Fruit fly (Drosophila melanogaster) whole organism, embryonic: ENCODE results near the gene CG14110.

Experiments used
- Aef1 ChIP-seq: fragments of 200-800 bp; sonication (Bioruptor generic); IDR thresholded peaks from 3 replicates; pipeline ENCODE4 v1.3.6; 2022; ENCODE audit warnings: missing biosample characterization, missing genetic modification characterization
- Antp ChIP-seq: fragments of 200-800 bp; sonication (Bioruptor generic); optimal IDR thresholded peaks from 3 replicates; lab custom pipeline; 2016; ENCODE audit warnings: missing biosample characterization, missing genetic modification characterization
- CG10462 ChIP-seq: fragments of 200-800 bp; sonication (Bioruptor generic); optimal IDR thresholded peaks from 2 replicates; lab custom pipeline; 2016; ENCODE audit warnings: missing biosample characterization, missing genetic modification characterization
- CG10543 ChIP-seq: fragments of 200-800 bp; sonication (Bioruptor generic); optimal IDR thresholded peaks from 3 replicates; lab custom pipeline; 2017; ENCODE audit warnings: missing biosample characterization, mild to moderate bottlenecking, missing genetic modification characterization, moderate library complexity
- CG11085 ChIP-seq: fragments of 200-800 bp; sonication (Bioruptor generic); IDR thresholded peaks from 2 replicates; pipeline ENCODE4 v1.3.6; 2022; ENCODE audit warnings: missing biosample characterization, missing genetic modification characterization
- CG13775 ChIP-seq: fragments of 200-800 bp; sonication (Bioruptor generic); optimal IDR thresholded peaks from 3 replicates; lab custom pipeline; 2017; ENCODE audit warnings: missing biosample characterization, mild to moderate bottlenecking, missing genetic modification characterization
- CG14014 ChIP-seq: fragments of 200-800 bp; sonication (Bioruptor generic); IDR thresholded peaks from 2 replicates; pipeline ENCODE4 v1.3.6; 2022; ENCODE audit warnings: missing biosample characterization, missing genetic modification characterization
- CG15011 ChIP-seq: fragments of 200-800 bp; sonication (Bioruptor generic); optimal IDR thresholded peaks from 3 replicates; lab custom pipeline; 2018; ENCODE audit warnings: missing biosample characterization, mild to moderate bottlenecking, missing genetic modification characterization
- CG15269 ChIP-seq: fragments of 200-800 bp; sonication (Bioruptor generic); optimal IDR thresholded peaks from 2 replicates; lab custom pipeline; 2018; ENCODE audit warnings: missing biosample characterization, mild to moderate bottlenecking, missing genetic modification characterization, moderate library complexity
- CG1529 ChIP-seq: fragments of 200-800 bp; sonication (Bioruptor generic); optimal IDR thresholded peaks from 3 replicates; lab custom pipeline; 2018; ENCODE audit warnings: missing biosample characterization, missing genetic modification characterization
- CG15601 ChIP-seq: fragments of 200-800 bp; sonication (Bioruptor generic); optimal IDR thresholded peaks from 3 replicates; lab custom pipeline; 2019; ENCODE audit warnings: missing biosample characterization, mild to moderate bottlenecking, missing genetic modification characterization, moderate library complexity
- CG16813 ChIP-seq: fragments of 200-800 bp; sonication (Bioruptor generic); IDR thresholded peaks from 3 replicates; pipeline ENCODE4 v1.3.6; 2022; ENCODE audit warnings: missing biosample characterization, missing genetic modification characterization; ENCODE audit not compliant: partially characterized antibody
- CG17912 ChIP-seq: fragments of 200-800 bp; sonication (Bioruptor generic); optimal IDR thresholded peaks from 2 replicates; lab custom pipeline; 2018; ENCODE audit warnings: missing biosample characterization, mild to moderate bottlenecking, missing genetic modification characterization
- CG1792 ChIP-seq: fragments of 200-800 bp; sonication (Bioruptor generic); optimal IDR thresholded peaks from 2 replicates; lab custom pipeline; 2016; ENCODE audit warnings: missing biosample characterization, missing genetic modification characterization
- CG30403 ChIP-seq: fragments of 200-800 bp; sonication (Bioruptor generic); optimal IDR thresholded peaks from 3 replicates; lab custom pipeline; 2016; ENCODE audit warnings: missing biosample characterization, missing genetic modification characterization
- CG34376 ChIP-seq: fragments of 200-800 bp; sonication (Bioruptor generic); optimal IDR thresholded peaks from 2 replicates; lab custom pipeline; 2018; ENCODE audit warnings: missing biosample characterization, mild to moderate bottlenecking, missing genetic modification characterization
- CG5180 ChIP-seq: fragments of 200-800 bp; sonication (Bioruptor generic); optimal IDR thresholded peaks from 3 replicates; lab custom pipeline; 2017; ENCODE audit warnings: missing biosample characterization, missing genetic modification characterization, mild to moderate bottlenecking, moderate library complexity, missing genetic modification reagents
- CG5245 ChIP-seq: fragments of 200-800 bp; sonication (Bioruptor generic); optimal IDR thresholded peaks from 3 replicates; lab custom pipeline; 2016; ENCODE audit warnings: missing biosample characterization, missing genetic modification characterization
- CG6854 ChIP-seq: fragments of 200-800 bp; sonication (Bioruptor generic); optimal IDR thresholded peaks from 3 replicates; lab custom pipeline; 2017; ENCODE audit warnings: missing biosample characterization, mild to moderate bottlenecking, missing genetic modification characterization
- CG8089 ChIP-seq: fragments of 200-800 bp; sonication (Bioruptor generic); optimal IDR thresholded peaks from 3 replicates; lab custom pipeline; 2016; ENCODE audit warnings: missing biosample characterization, missing genetic modification characterization
- Chrac-16 ChIP-seq: fragments of 200-800 bp; sonication (Bioruptor generic); optimal IDR thresholded peaks from 3 replicates; lab custom pipeline; 2016; ENCODE audit warnings: missing biosample characterization, missing genetic modification characterization
- Dad ChIP-seq: fragments of 200-800 bp; sonication (Bioruptor generic); optimal IDR thresholded peaks from 3 replicates; lab custom pipeline; 2016; ENCODE audit warnings: missing biosample characterization, missing genetic modification characterization
- Gsc ChIP-seq: fragments of 200-800 bp; sonication (Bioruptor generic); IDR thresholded peaks from 2 replicates; pipeline ENCODE4 v1.3.6; 2022; ENCODE audit warnings: missing biosample characterization, missing genetic modification characterization
- Hmr ChIP-seq: fragments of 200-800 bp; sonication (Bioruptor generic); optimal IDR thresholded peaks from 3 replicates; lab custom pipeline; 2017; ENCODE audit warnings: mild to moderate bottlenecking, missing biosample characterization, missing genetic modification reagents, missing genetic modification characterization
- MTF-1 ChIP-seq: fragments of 200-800 bp; sonication (Bioruptor generic); optimal IDR thresholded peaks from 2 replicates; lab custom pipeline; 2018; ENCODE audit warnings: missing biosample characterization, mild to moderate bottlenecking, missing genetic modification characterization, borderline replicate concordance
- Mad ChIP-seq: fragments of 200-800 bp; sonication (Bioruptor generic); optimal IDR thresholded peaks from 2 replicates; lab custom pipeline; 2016; ENCODE audit warnings: missing biosample characterization, missing genetic modification characterization
- NC2α ChIP-seq: fragments of 200-800 bp; sonication (Bioruptor generic); optimal IDR thresholded peaks from 2 replicates; lab custom pipeline; 2016; ENCODE audit warnings: missing biosample characterization, missing genetic modification characterization
- Oaz ChIP-seq: fragments of 200-800 bp; sonication (Bioruptor generic); IDR thresholded peaks from 2 replicates; pipeline ENCODE4 v1.3.6; 2022; ENCODE audit warnings: missing biosample characterization, missing genetic modification characterization
- Scr ChIP-seq: fragments of 200-800 bp; sonication (Bioruptor generic); IDR thresholded peaks from 2 replicates; pipeline ENCODE4 v1.3.6; 2022; ENCODE audit warnings: missing biosample characterization, missing genetic modification characterization; ENCODE audit not compliant: partially characterized antibody
- Sox102F ChIP-seq: fragments of 200-800 bp; sonication (Bioruptor generic); optimal IDR thresholded peaks from 2 replicates; lab custom pipeline; 2018; ENCODE audit warnings: missing biosample characterization, mild to moderate bottlenecking, missing genetic modification characterization, moderate library complexity
- Vsx1 ChIP-seq: fragments of 200-800 bp; sonication (Bioruptor generic); optimal IDR thresholded peaks from 2 replicates; lab custom pipeline; 2017; ENCODE audit warnings: missing biosample characterization, mild to moderate bottlenecking, missing genetic modification characterization, missing genetic modification reagents
- al ChIP-seq: fragments of 200-800 bp; sonication (Bioruptor generic); IDR thresholded peaks from 2 replicates; pipeline ENCODE4 v1.3.6; 2022; ENCODE audit warnings: missing biosample characterization, missing genetic modification characterization
- cad ChIP-seq: fragments of >200 bp; optimal IDR thresholded peaks from 2 replicates; lab custom pipeline; 2017; ENCODE audit warnings: missing biosample characterization, missing genetic modification characterization
- dmrt99B ChIP-seq: fragments of 200-800 bp; sonication (Bioruptor generic); optimal IDR thresholded peaks from 2 replicates; lab custom pipeline; 2018; ENCODE audit warnings: missing biosample characterization, mild to moderate bottlenecking, missing genetic modification characterization, moderate library complexity
- dysf ChIP-seq: fragments of 200-800 bp; sonication (Bioruptor generic); IDR thresholded peaks from 3 replicates; pipeline ENCODE4 v1.3.6; 2022; ENCODE audit warnings: missing biosample characterization, missing genetic modification characterization
- esg ChIP-seq: fragments of 200-800 bp; sonication (Bioruptor generic); conservative IDR thresholded peaks from 2 replicates; pipeline ENCODE4 v1.3.6; 2022; ENCODE audit warnings: missing biosample characterization, missing genetic modification characterization
- gt ChIP-seq: fragments of 200-800 bp; sonication (Bioruptor generic); IDR thresholded peaks from 2 replicates; pipeline ENCODE4 v1.3.6; 2022; ENCODE audit warnings: missing biosample characterization, missing genetic modification characterization
- hth ChIP-seq: fragments of >200 bp; optimal IDR thresholded peaks from 2 replicates; lab custom pipeline; 2017; ENCODE audit warnings: inconsistent platforms
- ind ChIP-seq: fragments of 200-800 bp; sonication (Bioruptor generic); optimal IDR thresholded peaks from 3 replicates; lab custom pipeline; 2016; ENCODE audit warnings: missing biosample characterization, missing genetic modification characterization
- jumu ChIP-seq: fragments of 200-800 bp; sonication (Bioruptor generic); optimal IDR thresholded peaks from 3 replicates; lab custom pipeline; 2016; ENCODE audit warnings: missing biosample characterization, missing genetic modification characterization
- knrl ChIP-seq: fragments of 200-800 bp; sonication (Bioruptor generic); IDR thresholded peaks from 3 replicates; pipeline ENCODE4 v1.3.6; 2022; ENCODE audit warnings: missing biosample characterization, missing genetic modification characterization; ENCODE audit not compliant: partially characterized antibody
- peb ChIP-seq: fragments of 200-800 bp; sonication (Bioruptor generic); IDR thresholded peaks from 2 replicates; pipeline ENCODE4 v1.3.6; 2022; ENCODE audit warnings: missing biosample characterization, missing genetic modification characterization
- pita ChIP-seq: fragments of 200-800 bp; sonication (Bioruptor generic); optimal IDR thresholded peaks from 2 replicates; lab custom pipeline; 2017; ENCODE audit warnings: missing biosample characterization, mild to moderate bottlenecking, missing genetic modification characterization
- schlank ChIP-seq: fragments of 200-800 bp; sonication (Bioruptor generic); optimal IDR thresholded peaks from 2 replicates; lab custom pipeline; 2018; ENCODE audit warnings: missing biosample characterization, mild to moderate bottlenecking, missing genetic modification characterization
- scrt ChIP-seq: fragments of 200-800 bp; sonication (Bioruptor generic); optimal IDR thresholded peaks from 2 replicates; lab custom pipeline; 2018; ENCODE audit warnings: missing biosample characterization, mild to moderate bottlenecking, missing genetic modification characterization, moderate library complexity
- sens ChIP-seq: fragments of 200-800 bp; sonication (Bioruptor generic); peaks from one replicate; lab custom pipeline; 2016; ENCODE audit warnings: missing biosample characterization, missing genetic modification characterization
- sima ChIP-seq: fragments of 200-800 bp; sonication (Bioruptor generic); optimal IDR thresholded peaks from 2 replicates; lab custom pipeline; 2016; ENCODE audit warnings: missing biosample characterization, missing genetic modification characterization
- tio ChIP-seq: fragments of 200-800 bp; sonication (Bioruptor generic); optimal IDR thresholded peaks from 2 replicates; lab custom pipeline; 2017; ENCODE audit warnings: missing biosample characterization, missing genetic modification characterization, inconsistent platforms
- tll ChIP-seq, 2 experiments: fragments of 200-800 bp in 1 of 2; fragments of >200 bp in 1 of 2; sonication (Bioruptor generic) in 1 of 2; optimal IDR thresholded peaks; 2 replicates each; lab custom pipeline; 2017 to 2019; ENCODE audit warnings: missing biosample characterization in 2 of 2, missing genetic modification characterization in 2 of 2, mild to moderate bottlenecking in 1 of 2, moderate library complexity in 1 of 2
- zen2 ChIP-seq: fragments of 200-800 bp; sonication (Bioruptor generic); IDR thresholded peaks from 3 replicates; pipeline ENCODE4 v1.3.6; 2022; ENCODE audit warnings: missing biosample characterization, missing genetic modification characterization; ENCODE audit not compliant: partially characterized antibody

CG14110 gene

dm6 chr3L:13356084-13356693 is 28.4 kb upstream of the CG14110 start, which contains the start of gene Nplp2 (continued):
- no peak for TF ChIP-seq Oaz (GFP tag; lab: Robert Waterston, UW)
- no peak for TF ChIP-seq jumu (GFP tag; lab: Kevin White, UChicago)
- TF ChIP-seq sens (GFP tag; lab: Kevin White, UChicago), result peak; percentile 79
- peak; percentile 65 for TF ChIP-seq CG14014 (GFP tag; lab: Robert Waterston, UW)
- TF ChIP-seq CG11085 (GFP tag; lab: Robert Waterston, UW), result no peak
- TF ChIP-seq NC2α, result no peak
- TF ChIP-seq al, result peak; percentile 35; the same call in 1 of the 2 replicates
- TF ChIP-seq CG17912, result no peak
- no peak for TF ChIP-seq CG5180 (GFP tag; lab: Kevin White, UChicago)
- TF ChIP-seq sima (GFP tag; lab: Kevin White, UChicago), result no peak
- no peak for TF ChIP-seq hth (lab: Kevin White, UChicago)
- TF ChIP-seq dmrt99B (tag; lab: Kevin White, UChicago), result peak; percentile 53
- TF ChIP-seq CG10462 (GFP tag; lab: Kevin White, UChicago), result no peak
- TF ChIP-seq CG1529 (GFP tag; lab: Kevin White, UChicago), result no peak
- TF ChIP-seq gt (GFP tag; lab: Robert Waterston, UW), result no peak
- TF ChIP-seq CG8089, result no peak
- TF ChIP-seq knrl (GFP tag; lab: Robert Waterston, UW), result no peak
- TF ChIP-seq Antp (GFP tag; lab: Kevin White, UChicago), result no peak
- TF ChIP-seq CG16813 (GFP tag; lab: Robert Waterston, UW), result no peak
- peak; percentile 4 for TF ChIP-seq CG5245 (GFP tag; lab: Kevin White, UChicago)
- peak; percentile 15 for TF ChIP-seq CG15011
- peak; percentile 32 for TF ChIP-seq scrt (GFP tag; lab: Kevin White, UChicago)
- TF ChIP-seq CG15601 (tag; lab: Kevin White, UChicago), result no peak
- TF ChIP-seq peb (GFP tag; lab: Robert Waterston, UW), result no peak
- TF ChIP-seq esg, result no peak
- TF ChIP-seq CG30403 (GFP tag; lab: Kevin White, UChicago), result no peak
- TF ChIP-seq CG10543 (GFP tag; lab: Kevin White, UChicago), result peak; percentile 30
- no peak for TF ChIP-seq tll (GFP tag; optimal IDR thresholded peaks at IDR 0.05; lab: Kevin White, UChicago)
- TF ChIP-seq CG6854 (GFP tag; lab: Kevin White, UChicago), result no peak
- TF ChIP-seq Dad (GFP tag; lab: Kevin White, UChicago), result no peak
- peak; percentile 28 for TF ChIP-seq Mad (GFP tag; lab: Kevin White, UChicago)
- TF ChIP-seq CG1792 (GFP tag; lab: Kevin White, UChicago), result no peak
- peak; percentile 9 for TF ChIP-seq Chrac-16 (GFP tag; lab: Kevin White, UChicago)
- TF ChIP-seq schlank, result peak; percentile 19
- no peak for TF ChIP-seq zen2
- no peak for TF ChIP-seq MTF-1 (GFP tag; lab: Kevin White, UChicago)
- TF ChIP-seq Sox102F (GFP tag; lab: Kevin White, UChicago), result peak; percentile 57
- TF ChIP-seq Hmr, result peak; percentile 71
- no peak for TF ChIP-seq Vsx1
- TF ChIP-seq Scr, result no peak
- no peak for TF ChIP-seq cad
- peak; percentile 74 for TF ChIP-seq CG15269 (tag; lab: Kevin White, UChicago)
- no peak for TF ChIP-seq Gsc (GFP tag; lab: Robert Waterston, UW)
- peak; percentile 46 for TF ChIP-seq CG34376 (GFP tag; lab: Kevin White, UChicago)
- peak; percentile 22 for TF ChIP-seq ind (GFP tag; lab: Kevin White, UChicago)
- TF ChIP-seq dysf (GFP tag; lab: Robert Waterston, UW), result peak; percentile 64
- peak; percentile 33 for TF ChIP-seq CG13775
- no peak for TF ChIP-seq pita
- TF ChIP-seq tio (GFP tag; lab: Kevin White, UChicago), result peak; percentile 44
- TF ChIP-seq Aef1 (GFP tag; lab: Robert Waterston, UW), result peak; percentile 49
